Fruit fly (Drosophila melanogaster) whole organism, pupa: ENCODE results near the gene CG15408.

Experiments
- CG10348 ChIP-seq: fragments of 200-800 bp; sonication (Bioruptor generic); IDR thresholded peaks from 2 replicates; pipeline ENCODE4 v1.3.6; 2022; ENCODE audit warnings: missing biosample characterization, missing genetic modification characterization
- CG12605 ChIP-seq: fragments of 200-800 bp; sonication (Bioruptor generic); IDR thresholded peaks from 2 replicates; pipeline ENCODE4 v1.3.6; 2022; ENCODE audit warnings: missing biosample characterization, missing genetic modification characterization
- CG13204 ChIP-seq: fragments of 200-800 bp; sonication (Bioruptor generic); optimal IDR thresholded peaks from 2 replicates; lab custom pipeline; 2018; ENCODE audit warnings: missing biosample characterization, mild to moderate bottlenecking, missing genetic modification characterization, moderate library complexity
- CG14655 ChIP-seq: fragments of 200-800 bp; sonication (Bioruptor generic); optimal IDR thresholded peaks from 3 replicates; lab custom pipeline; 2017; ENCODE audit warnings: mild to moderate bottlenecking, missing biosample characterization, missing genetic modification reagents, missing genetic modification characterization
- CG15710 ChIP-seq: fragments of 200-800 bp; sonication (Bioruptor generic); optimal IDR thresholded peaks from 2 replicates; lab custom pipeline; 2018; ENCODE audit warnings: missing biosample characterization, mild to moderate bottlenecking, missing genetic modification characterization, moderate library complexity
- CG17806 ChIP-seq: fragments of 200-800 bp; sonication (Bioruptor generic); optimal IDR thresholded peaks from 2 replicates; lab custom pipeline; 2018; ENCODE audit warnings: missing biosample characterization, mild to moderate bottlenecking, missing genetic modification characterization, moderate library complexity
- CG32121 ChIP-seq: fragments of 200-800 bp; sonication (Bioruptor generic); IDR thresholded peaks from 2 replicates; pipeline ENCODE4 v1.3.6; 2022; ENCODE audit warnings: missing biosample characterization, missing genetic modification characterization
- CG34367 ChIP-seq: fragments of 200-800 bp; sonication (Bioruptor generic); optimal IDR thresholded peaks from 2 replicates; lab custom pipeline; 2018; ENCODE audit warnings: missing biosample characterization, mild to moderate bottlenecking, missing genetic modification characterization
- CG4496 ChIP-seq: fragments of 200-800 bp; sonication (Bioruptor generic); IDR thresholded peaks from 3 replicates; pipeline ENCODE4 v1.3.6; 2022; ENCODE audit warnings: missing biosample characterization, missing genetic modification characterization
- CG8159 ChIP-seq: fragments of 200-800 bp; sonication (Bioruptor generic); optimal IDR thresholded peaks from 3 replicates; lab custom pipeline; 2018; ENCODE audit warnings: missing biosample characterization, mild to moderate bottlenecking, missing genetic modification characterization, moderate library complexity
- CG8301 ChIP-seq: fragments of 200-800 bp; sonication (Bioruptor generic); optimal IDR thresholded peaks from 2 replicates; lab custom pipeline; 2018; ENCODE audit warnings: missing biosample characterization, mild to moderate bottlenecking, missing genetic modification characterization
- CG9948 ChIP-seq: fragments of 200-800 bp; sonication (Bioruptor generic); optimal IDR thresholded peaks from 2 replicates; lab custom pipeline; 2018; ENCODE audit warnings: missing biosample characterization, mild to moderate bottlenecking, missing genetic modification characterization, moderate library complexity
- D1 ChIP-seq: fragments of 200-800 bp; sonication (Bioruptor generic); optimal IDR thresholded peaks from 2 replicates; lab custom pipeline; 2018; ENCODE audit warnings: missing biosample characterization, mild to moderate bottlenecking, missing genetic modification characterization, moderate library complexity
- EcR ChIP-seq: fragments of 200-800 bp; sonication (Bioruptor generic); optimal IDR thresholded peaks from 3 replicates; lab custom pipeline; 2019; ENCODE audit warnings: missing biosample characterization, missing genetic modification characterization, mild to moderate bottlenecking, moderate library complexity, missing genetic modification reagents
- Ets98B ChIP-seq: fragments of 200-800 bp; sonication (Bioruptor generic); IDR thresholded peaks from 2 replicates; pipeline ENCODE4 v1.3.6; 2022; ENCODE audit warnings: missing biosample characterization, missing genetic modification characterization
- Pif1A ChIP-seq: fragments of 200-800 bp; sonication (Bioruptor generic); optimal IDR thresholded peaks from 3 replicates; lab custom pipeline; 2016; ENCODE audit warnings: missing biosample characterization, missing genetic modification characterization
- Pif1B ChIP-seq: fragments of 200-800 bp; sonication (Bioruptor generic); optimal IDR thresholded peaks from 3 replicates; lab custom pipeline; 2016; ENCODE audit warnings: missing biosample characterization, missing genetic modification characterization
- Snoo ChIP-seq: fragments of 200-800 bp; sonication (Bioruptor generic); optimal IDR thresholded peaks from 3 replicates; lab custom pipeline; 2017; ENCODE audit warnings: missing biosample characterization, mild to moderate bottlenecking, missing genetic modification characterization, inconsistent platforms
- fd96Ca ChIP-seq: fragments of 200-800 bp; sonication (Bioruptor generic); IDR thresholded peaks from 3 replicates; pipeline ENCODE4 v1.3.6; 2022; ENCODE audit warnings: missing biosample characterization, missing genetic modification characterization
- gl ChIP-seq: fragments of 200-800 bp; sonication (Bioruptor generic); optimal IDR thresholded peaks from 2 replicates; lab custom pipeline; 2018; ENCODE audit warnings: missing biosample characterization, mild to moderate bottlenecking, missing genetic modification characterization
- rn ChIP-seq: fragments of 200-800 bp; sonication (Bioruptor generic); IDR thresholded peaks from 2 replicates; pipeline ENCODE4 v1.3.6; 2022; ENCODE audit warnings: missing biosample characterization, missing genetic modification characterization

CG15408 gene

dm6 chr2L:3351575-3352219, 19.1 kb downstream of the CG15408 start:
- TF ChIP-seq CG8159 (tag; lab: Kevin White, UChicago) (peak; percentile 70), CG9948 (tag; lab: Kevin White, UChicago) (peak; percentile 47), CG32121 (GFP tag; lab: Robert Waterston, UW) (no peak), Pif1A (GFP tag; lab: Kevin White, UChicago) (no peak), CG15710 (tag; lab: Kevin White, UChicago) (peak; percentile 72), D1 (tag; lab: Kevin White, UChicago) (no peak), Snoo (tag; lab: Kevin White, UChicago) (no peak), CG34367 (tag; lab: Kevin White, UChicago) (peak; percentile 47), Pif1B (GFP tag; lab: Kevin White, UChicago) (peak; percentile 6), EcR (GFP tag; lab: Kevin White, UChicago) (peak; percentile 59), CG12605 (GFP tag; lab: Robert Waterston, UW) (no peak), CG8301 (tag; lab: Kevin White, UChicago) (peak; percentile 4), CG4496 (GFP tag; lab: Robert Waterston, UW) (0 out of 3 replicates have a peak, but pooled peaks have one; percentile 8), CG17806 (tag; lab: Kevin White, UChicago) (peak; percentile 25), fd96Ca (GFP tag; lab: Robert Waterston, UW) (0 out of 3 replicates have a peak, but pooled peaks have one; percentile 21), CG13204 (GFP tag; lab: Kevin White, UChicago) (peak; percentile 2), CG14655 (peak; percentile 26)

dm6 chr2L:3352927-3353326, 20.3 kb downstream of the CG15408 start:
- TF ChIP-seq EcR (GFP tag; lab: Kevin White, UChicago): peak; percentile 35
- peak; percentile 76 for TF ChIP-seq CG13204 (GFP tag; lab: Kevin White, UChicago)
- TF ChIP-seq Pif1B (GFP tag; lab: Kevin White, UChicago): no peak

dm6 chr2L:3353791-3354190, 21.2 kb downstream of the CG15408 start:
- TF ChIP-seq CG13204 (GFP tag; lab: Kevin White, UChicago) (no peak), Pif1B (GFP tag; lab: Kevin White, UChicago) (no peak), CG9948 (tag; lab: Kevin White, UChicago) (no peak), gl (tag; lab: Kevin White, UChicago) (no peak), CG32121 (GFP tag; lab: Robert Waterston, UW) (no peak), CG14655 (no peak), CG12605 (GFP tag; lab: Robert Waterston, UW) (no peak), EcR (GFP tag; lab: Kevin White, UChicago) (no peak), CG17806 (tag; lab: Kevin White, UChicago) (no peak), Snoo (tag; lab: Kevin White, UChicago) (no peak), Ets98B (GFP tag; lab: Robert Waterston, UW) (no peak)

dm6 chr2L:3354642-3355380, 22.2 kb downstream of the CG15408 start, which contains the start of gene E23:
TSS of gene E23 (minus strand) at chr2L:3354829.
- TF ChIP-seq CG15710 (tag; lab: Kevin White, UChicago) (peak; percentile 98), CG32121 (GFP tag; lab: Robert Waterston, UW) (peak; percentile 99), EcR (GFP tag; lab: Kevin White, UChicago) (peak; percentile 71), CG17806 (tag; lab: Kevin White, UChicago) (peak; percentile 98), CG12605 (GFP tag; lab: Robert Waterston, UW) (peak; percentile 96), CG4496 (GFP tag; lab: Robert Waterston, UW) (peak; percentile 98), CG8301 (tag; lab: Kevin White, UChicago) (peak; percentile 98), CG13204 (GFP tag; lab: Kevin White, UChicago) (peak; percentile 93), gl (tag; lab: Kevin White, UChicago) (peak; percentile 89), Pif1A (GFP tag; lab: Kevin White, UChicago) (peak; percentile 97), D1 (tag; lab: Kevin White, UChicago) (peak; percentile 97), CG34367 (tag; lab: Kevin White, UChicago) (peak; percentile 96), Ets98B (GFP tag; lab: Robert Waterston, UW) (peak; percentile 97), Pif1B (GFP tag; lab: Kevin White, UChicago) (peak; percentile 98), fd96Ca (GFP tag; lab: Robert Waterston, UW) (peak; percentile 96), rn (GFP tag; lab: Robert Waterston, UW) (peak; percentile 94), CG9948 (tag; lab: Kevin White, UChicago) (peak; percentile 99), CG10348 (GFP tag; lab: Robert Waterston, UW) (peak; percentile 91), Snoo (tag; lab: Kevin White, UChicago) (peak; percentile 99), CG8159 (tag; lab: Kevin White, UChicago) (peak; percentile 98), CG14655 (peak; percentile 99)

dm6 chr2L:3355791-3356190, 23.2 kb downstream of the CG15408 start:
- TF ChIP-seq rn (GFP tag; lab: Robert Waterston, UW): no peak
- TF ChIP-seq fd96Ca (GFP tag; lab: Robert Waterston, UW): peak; percentile 47; the same call in 1 of the 3 replicates
